Fruit fly (Drosophila melanogaster): ENCODE results near the gene CG9705.

dm6 chr3L:16805806-16806719 lies 26.2 kb downstream of the CG9705 start:
- TF ChIP-seq rn (GFP tag; IDR thresholded peaks at IDR 0.05) (no peak), EcR (GFP tag; optimal IDR thresholded peaks at IDR 0.05) (peak; percentile 96), CG17806 (tag; optimal IDR thresholded peaks at IDR 0.05) (peak; percentile 73), Snoo (tag; optimal IDR thresholded peaks at IDR 0.05) (no peak), CG15710 (tag; optimal IDR thresholded peaks at IDR 0.05) (peak; percentile 59), CG9948 (tag; optimal IDR thresholded peaks at IDR 0.05) (peak; percentile 76), CG8301 (tag; optimal IDR thresholded peaks at IDR 0.05) (peak; percentile 42), CG10348 (GFP tag; IDR thresholded peaks at IDR 0.05) (no peak), CG34367 (tag; optimal IDR thresholded peaks at IDR 0.05) (peak; percentile 66)

Measured in whole organism, pupa.